Fruit fly (Drosophila melanogaster): Measurements from ENCODE around the gene CG45489.
"Not testable (repeated sequence)": the region's sequence is repeated elsewhere in the genome, so short reads cannot be mapped to it uniquely, and the experiment has no call there.

DNA sequence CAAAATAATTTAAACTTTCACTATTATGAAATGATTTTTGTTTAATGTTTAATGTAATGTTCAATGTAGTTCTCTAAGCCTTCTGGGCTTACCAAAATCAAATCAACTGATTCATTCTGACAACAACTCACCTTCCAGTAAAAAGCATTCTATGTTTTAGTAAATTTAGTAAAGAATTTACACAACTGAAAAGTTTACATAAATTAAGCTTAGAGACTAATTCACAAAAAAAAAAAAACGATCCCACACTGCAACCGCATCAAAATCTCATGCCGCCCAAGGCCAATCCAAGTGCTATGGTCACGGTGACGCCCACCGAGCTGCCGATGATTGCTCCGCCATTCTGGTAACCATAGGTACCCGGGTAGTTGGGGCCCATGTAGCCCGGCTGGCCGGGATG, 19.0 kb downstream of the CG45489 start, which contains the start of gene CG45486:
- not testable (repeated sequence) for TF ChIP-seq psq (optimal IDR thresholded peaks at IDR 0.05); usp (GFP tag; optimal IDR thresholded peaks at IDR 0.05)

Measured in whole organism.